Worm (Caenorhabditis elegans): Measurements from ENCODE around the gene hsd-2.

hsd-2 gene

ce11 chrX:5026461-5026860, 21.4 kb downstream of the hsd-2 start:
- no peak for TF ChIP-seq unc-62 (GFP tag; optimal IDR thresholded peaks at IDR 0.05)

ce11 chrX:5027923-5028592, 23.0 kb downstream of the hsd-2 start:
- TF ChIP-seq unc-62 (GFP tag; optimal IDR thresholded peaks at IDR 0.05), result no peak

ce11 chrX:5028593-5028955, 23.5 kb downstream of the hsd-2 start:
- TF ChIP-seq unc-62 (GFP tag; optimal IDR thresholded peaks at IDR 0.05), result no peak

- no peak for TF ChIP-seq unc-62 (GFP tag; optimal IDR thresholded peaks at IDR 0.05)
Observed at ce11 chrX:5031742-5032141, 26.7 kb downstream of the hsd-2 start.

DNA sequence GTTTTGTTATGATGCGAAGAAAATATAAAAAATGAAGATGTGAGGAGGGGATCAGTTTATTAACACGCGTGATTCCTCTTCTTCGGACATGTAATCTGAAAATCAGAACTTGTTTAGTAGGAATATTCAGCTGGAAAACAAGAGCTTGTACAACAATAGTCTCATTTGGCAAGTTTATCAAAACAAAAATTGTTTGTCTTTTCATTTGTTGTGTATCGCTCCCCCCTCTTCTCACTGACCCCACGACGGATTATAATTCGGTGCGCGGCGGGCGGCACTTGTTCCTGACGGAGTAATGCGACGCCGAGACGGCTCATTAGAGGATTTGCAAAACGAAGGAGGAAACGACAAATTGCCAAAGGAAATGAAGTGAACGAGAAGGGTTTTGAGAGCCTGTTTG, 28.8 kb downstream of the hsd-2 start, which contains the start of gene ZC449.4:
Gene ZC449.4, minus strand, starts transcription at position 101 of the 400 bp plus-strand sequence.
- no peak for TF ChIP-seq unc-62 (GFP tag; optimal IDR thresholded peaks at IDR 0.05)

- TF ChIP-seq unc-62 (GFP tag; optimal IDR thresholded peaks at IDR 0.05), result no peak
Observed at ce11 chrX:5037673-5038072, 32.6 kb downstream of the hsd-2 start, which contains the start of gene ZC449.5. ZC449.5 (minus strand) TSS chrX:5037773.

DNA sequence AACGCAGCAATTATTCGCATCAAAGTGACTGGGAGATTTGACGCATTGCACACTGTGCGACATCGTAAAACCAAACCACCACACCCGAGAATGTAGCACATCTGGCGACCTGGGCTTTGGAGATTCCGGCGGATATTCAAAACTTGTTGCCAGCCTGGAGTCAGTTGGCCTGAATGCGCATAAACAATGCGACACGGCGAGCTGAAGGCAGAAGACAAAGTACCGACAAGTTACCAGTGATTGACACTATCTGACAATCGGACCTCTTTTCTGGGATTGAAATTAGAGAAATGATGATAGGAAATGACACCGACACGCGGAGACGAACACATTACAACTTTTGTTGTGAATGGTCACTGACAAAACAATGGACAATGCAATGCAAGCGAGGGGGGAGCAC, 33.8 kb downstream of the hsd-2 start:
- TF ChIP-seq unc-62 (GFP tag; optimal IDR thresholded peaks at IDR 0.05), result no peak

DNA sequence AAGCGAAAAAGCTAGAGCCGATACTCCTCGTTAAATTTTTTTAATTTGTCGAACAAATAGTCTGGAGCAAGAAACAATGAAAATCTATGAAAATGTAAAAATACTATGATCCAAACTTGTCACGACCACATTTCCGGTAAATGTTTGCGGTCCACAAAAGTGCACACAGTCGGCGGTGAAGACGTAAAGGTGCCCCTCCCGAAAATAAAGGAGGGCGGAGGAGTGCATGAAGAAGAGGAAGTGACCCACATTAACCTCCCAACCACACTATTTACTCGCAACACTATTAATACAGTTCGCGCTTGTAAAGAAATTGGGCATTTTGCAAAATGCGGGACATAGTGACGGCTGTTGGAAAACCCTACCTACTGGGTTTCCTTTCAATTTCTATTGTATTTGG, 35.0 kb downstream of the hsd-2 start:
- no peak for TF ChIP-seq unc-62 (GFP tag; optimal IDR thresholded peaks at IDR 0.05)

ce11 chrX:5043887-5044286, 38.8 kb downstream of the hsd-2 start, which contains the start of gene Y64H9A.2:
Y64H9A.2 (plus strand) TSS chrX:5043976.
- no peak for TF ChIP-seq unc-62 (GFP tag; optimal IDR thresholded peaks at IDR 0.05)
